Worm (Caenorhabditis elegans) whole organism, late embryonic: ENCODE results near the gene Y37D8A.2.

Experiments
- C08G9.2 ChIP-seq: sonication (generic microtip); optimal IDR thresholded peaks from 2 replicates; lab custom pipeline; 2016; ENCODE audit warnings: mild to moderate bottlenecking, missing genetic modification characterization, moderate library complexity, missing compliant biosample characterization
- C38D4.7 ChIP-seq: fragments of 200-800 bp; sonication (Bioruptor generic); optimal IDR thresholded peaks from 2 replicates; lab custom pipeline; 2018; ENCODE audit warnings: mild to moderate bottlenecking, missing genetic modification characterization, moderate library complexity, missing compliant biosample characterization
- F13H6.1 ChIP-seq: sonication (generic microtip); optimal IDR thresholded peaks from 2 replicates; lab custom pipeline; 2016; ENCODE audit warnings: missing genetic modification characterization, missing compliant biosample characterization
- K09A11.1 ChIP-seq: sonication (generic microtip); optimal IDR thresholded peaks from 2 replicates; lab custom pipeline; 2017; ENCODE audit warnings: antibody characterized with exemption, mild to moderate bottlenecking, missing genetic modification characterization, missing compliant biosample characterization; ENCODE audit not compliant: insufficient read depth
- Y22D7AL.16 ChIP-seq: sonication (generic microtip); optimal IDR thresholded peaks from 2 replicates; lab custom pipeline; 2016; ENCODE audit warnings: missing genetic modification characterization, missing compliant biosample characterization
- ahr-1 ChIP-seq: sonication (generic microtip); optimal IDR thresholded peaks from 2 replicates; lab custom pipeline; 2016; ENCODE audit warnings: missing genetic modification characterization, missing compliant biosample characterization
- ama-1 ChIP-seq: fragments of 150-350 bp; optimal IDR thresholded peaks from 2 replicates; lab custom pipeline; 2014
- ceh-14 ChIP-seq: sonication (generic microtip); optimal IDR thresholded peaks from 2 replicates; lab custom pipeline; 2016; ENCODE audit warnings: missing genotype, missing genetic modification characterization, missing compliant biosample characterization
- ceh-19 ChIP-seq: fragments of 200-800 bp; sonication (Bioruptor generic); optimal IDR thresholded peaks from 2 replicates; lab custom pipeline; 2018; ENCODE audit warnings: mild to moderate bottlenecking, missing genetic modification characterization, missing compliant biosample characterization
- ceh-2 ChIP-seq: sonication (generic microtip); optimal IDR thresholded peaks from 2 replicates; lab custom pipeline; 2016; ENCODE audit warnings: missing genotype, missing genetic modification characterization, missing compliant biosample characterization
- ceh-22 ChIP-seq: sonication (generic microtip); optimal IDR thresholded peaks from 2 replicates; lab custom pipeline; 2017; ENCODE audit warnings: missing biosample characterization, missing genetic modification characterization
- ceh-30 ChIP-seq: fragments of 150-350 bp; optimal IDR thresholded peaks from 2 replicates; lab custom pipeline; 2014; ENCODE audit warnings: missing biosample characterization, missing genetic modification characterization
- ceh-34 ChIP-seq: sonication (generic microtip); optimal IDR thresholded peaks from 2 replicates; lab custom pipeline; 2016; ENCODE audit warnings: mild to moderate bottlenecking, missing genetic modification characterization, missing compliant biosample characterization
- ceh-45 ChIP-seq: fragments of 200-800 bp; sonication (Bioruptor generic); IDR thresholded peaks from 2 replicates; pipeline ENCODE4 v1.3.6; 2022; ENCODE audit warnings: missing genetic modification reagents, missing genetic modification characterization, missing compliant biosample characterization
- ceh-48 ChIP-seq: sonication (generic microtip); optimal IDR thresholded peaks from 2 replicates; lab custom pipeline; 2016; ENCODE audit warnings: missing genetic modification characterization, inconsistent platforms, missing compliant biosample characterization
- ceh-6 ChIP-seq: fragments of 200-800 bp; sonication (Bioruptor generic); optimal IDR thresholded peaks from 2 replicates; lab custom pipeline; 2018; ENCODE audit warnings: mild to moderate bottlenecking, missing genetic modification characterization, missing compliant biosample characterization
- ceh-9 ChIP-seq: sonication (generic microtip); optimal IDR thresholded peaks from 2 replicates; lab custom pipeline; 2016; ENCODE audit warnings: mild to moderate bottlenecking, missing genetic modification characterization, inconsistent platforms, missing compliant biosample characterization
- che-1 ChIP-seq: sonication (generic microtip); optimal IDR thresholded peaks from 2 replicates; lab custom pipeline; 2016; ENCODE audit warnings: mild to moderate bottlenecking, missing genetic modification characterization, missing compliant biosample characterization
- dmd-4 ChIP-seq: sonication (generic microtip); optimal IDR thresholded peaks from 2 replicates; lab custom pipeline; 2016; ENCODE audit warnings: borderline replicate concordance, missing genetic modification characterization, missing compliant biosample characterization
- dve-1 ChIP-seq: sonication (generic microtip); optimal IDR thresholded peaks from 2 replicates; lab custom pipeline; 2017; ENCODE audit warnings: antibody characterized with exemption, mild to moderate bottlenecking, missing genetic modification characterization, missing compliant biosample characterization
- elt-2 ChIP-seq: sonication (generic microtip); optimal IDR thresholded peaks from 2 replicates; lab custom pipeline; 2016; ENCODE audit warnings: missing genetic modification reagents, missing genetic modification characterization, missing compliant biosample characterization
- elt-4 ChIP-seq: sonication (generic microtip); optimal IDR thresholded peaks from 2 replicates; lab custom pipeline; 2016; ENCODE audit warnings: missing genetic modification characterization, missing compliant biosample characterization
- eyg-1 ChIP-seq: sonication (generic microtip); optimal IDR thresholded peaks from 2 replicates; lab custom pipeline; 2016; ENCODE audit warnings: missing genotype, missing genetic modification characterization, missing compliant biosample characterization
- fax-1 ChIP-seq: sonication (generic microtip); optimal IDR thresholded peaks from 2 replicates; lab custom pipeline; 2016; ENCODE audit warnings: missing genotype, missing genetic modification characterization, missing compliant biosample characterization
- fkh-10 ChIP-seq: fragments of 150-350 bp; optimal IDR thresholded peaks from 2 replicates; lab custom pipeline; 2014; ENCODE audit warnings: missing biosample characterization, missing genetic modification reagents, missing genetic modification characterization
- hlh-15 ChIP-seq: sonication (generic microtip); optimal IDR thresholded peaks from 2 replicates; lab custom pipeline; 2016; ENCODE audit warnings: missing genetic modification characterization, missing compliant biosample characterization
- hlh-6 ChIP-seq: sonication (generic microtip); optimal IDR thresholded peaks from 2 replicates; lab custom pipeline; 2016; ENCODE audit warnings: missing genotype, missing genetic modification characterization, missing compliant biosample characterization
- nfya-1 ChIP-seq: sonication (generic microtip); optimal IDR thresholded peaks from 2 replicates; lab custom pipeline; 2017; ENCODE audit warnings: missing genetic modification characterization, mild to moderate bottlenecking, missing compliant biosample characterization, antibody characterized with exemption, moderate library complexity
- nhr-11 ChIP-seq: fragments of 150-350 bp; optimal IDR thresholded peaks from 2 replicates; lab custom pipeline; 2014; ENCODE audit warnings: missing biosample characterization, missing genetic modification characterization
- odd-2 ChIP-seq: sonication (generic microtip); optimal IDR thresholded peaks from 2 replicates; lab custom pipeline; 2017; ENCODE audit warnings: antibody characterized with exemption, mild to moderate bottlenecking, missing genetic modification characterization, missing compliant biosample characterization
- pat-9 ChIP-seq: fragments of 200-800 bp; sonication (Bioruptor generic); optimal IDR thresholded peaks from 2 replicates; lab custom pipeline; 2018; ENCODE audit warnings: mild to moderate bottlenecking, missing genetic modification characterization, moderate library complexity, missing compliant biosample characterization
- pax-1 ChIP-seq: fragments of 150-350 bp; optimal IDR thresholded peaks from 2 replicates; lab custom pipeline; 2014; ENCODE audit warnings: missing biosample characterization, missing genetic modification characterization
- pha-4 ChIP-seq: fragments of 150-350 bp; optimal IDR thresholded peaks from 2 replicates; lab custom pipeline; 2018; ENCODE audit warnings: missing biosample characterization, missing genetic modification reagents, missing genetic modification characterization
- pqm-1 ChIP-seq: sonication (generic microtip); optimal IDR thresholded peaks from 2 replicates; lab custom pipeline; 2016; ENCODE audit warnings: missing genetic modification characterization, missing compliant biosample characterization
- pros-1 ChIP-seq: fragments of 150-350 bp; optimal IDR thresholded peaks from 2 replicates; lab custom pipeline; 2014; ENCODE audit warnings: missing biosample characterization, missing genetic modification reagents, missing genetic modification characterization
- rnt-1 ChIP-seq: sonication (generic microtip); optimal IDR thresholded peaks from 2 replicates; lab custom pipeline; 2016; ENCODE audit warnings: missing genetic modification characterization, missing compliant biosample characterization
- sox-2 ChIP-seq: fragments of 200-800 bp; sonication (Bioruptor generic); IDR thresholded peaks from 2 replicates; pipeline ENCODE4 v1.3.6; 2022; ENCODE audit warnings: missing genetic modification reagents, missing genetic modification characterization, missing compliant biosample characterization
- tbx-2 ChIP-seq: sonication (generic microtip); optimal IDR thresholded peaks from 2 replicates; lab custom pipeline; 2016; ENCODE audit warnings: missing genetic modification characterization, missing compliant biosample characterization
- ttx-3 ChIP-seq: sonication (generic microtip); optimal IDR thresholded peaks from 2 replicates; lab custom pipeline; 2016; ENCODE audit warnings: missing genetic modification reagents, missing genetic modification characterization, missing compliant biosample characterization
- unc-3 ChIP-seq, 2 experiments: fragments of 200-800 bp in 1 of 2; sonication (Bioruptor generic) in 1 of 2; sonication (generic microtip) in 1 of 2; conservative IDR thresholded peaks in 1 of 2; optimal IDR thresholded peaks in 1 of 2; 2 replicates each; pipeline versions ENCODE4 v1.3.6 to Lab custom; 2016 to 2022; ENCODE audit warnings: missing compliant biosample characterization in 2 of 2, missing genetic modification characterization in 2 of 2, missing genetic modification reagents in 1 of 2
- unc-42 ChIP-seq: sonication (generic microtip); optimal IDR thresholded peaks from 2 replicates; lab custom pipeline; 2016; ENCODE audit warnings: missing genotype, missing genetic modification characterization, missing compliant biosample characterization
- zip-5 ChIP-seq: sonication (generic microtip); optimal IDR thresholded peaks from 2 replicates; lab custom pipeline; 2016; ENCODE audit warnings: missing genetic modification characterization, missing compliant biosample characterization

The Y37D8A.2 gene

DNA sequence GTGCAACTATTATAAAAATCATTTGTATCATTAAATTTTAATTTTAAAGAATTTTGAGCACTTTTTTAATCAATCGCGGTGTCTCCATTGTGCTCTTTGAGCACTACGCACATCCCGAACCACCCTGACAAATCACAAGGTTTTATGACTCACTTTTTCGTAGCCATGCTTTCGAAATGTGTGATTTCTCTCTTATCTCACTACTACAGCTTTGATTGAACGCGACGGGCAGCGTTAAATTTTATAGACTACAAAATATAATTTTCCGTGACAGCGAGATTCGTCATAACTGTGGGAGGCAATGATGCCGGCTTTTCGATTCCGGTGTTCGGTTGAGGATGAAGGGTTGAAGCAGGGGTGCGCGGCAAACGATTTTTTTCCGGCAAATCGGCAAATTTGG, 29.7 kb downstream of the Y37D8A.2 start:
- TF ChIP-seq ceh-48 (tag; lab: Kevin White, UChicago) (no peak), fkh-10 (GFP tag; lab: Kevin White, UChicago) (no peak), C08G9.2 (tag; lab: Kevin White, UChicago) (no peak), ceh-34 (tag; lab: Kevin White, UChicago) (no peak), pha-4 (no peak), ama-1 (lab: Kevin White, UChicago) (no peak), pros-1 (tag; lab: Kevin White, UChicago) (no peak), C38D4.7 (no peak), elt-2 (tag; lab: Kevin White, UChicago) (no peak), eyg-1 (tag; lab: Kevin White, UChicago) (no peak), ceh-6 (GFP tag; lab: Kevin White, UChicago) (no peak), K09A11.1 (tag; lab: Kevin White, UChicago) (no peak), nfya-1 (tag; lab: Kevin White, UChicago) (no peak), sox-2 (GFP tag; lab: Robert Waterston, UW) (no peak), pat-9 (no peak), fax-1 (tag; lab: Kevin White, UChicago) (no peak), che-1 (tag; lab: Kevin White, UChicago) (no peak)

DNA sequence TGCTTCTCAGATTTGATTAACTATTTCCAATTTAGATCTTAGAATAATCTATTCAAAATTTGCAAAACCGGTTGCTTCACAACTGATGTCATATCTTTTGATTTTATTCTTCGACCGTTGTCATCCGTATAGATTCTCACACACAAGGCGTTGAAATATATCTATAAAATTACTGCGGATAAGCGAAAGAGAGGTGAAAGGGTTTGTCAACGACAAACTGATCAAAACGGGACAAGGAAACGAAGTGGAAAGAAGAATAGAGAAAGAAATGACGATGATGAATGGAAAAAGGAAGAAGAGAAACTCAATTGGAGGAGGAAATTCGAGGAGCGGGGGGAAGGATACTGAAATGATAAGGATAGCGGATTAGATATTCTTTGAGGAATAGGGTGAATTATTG, 31.0 kb downstream of the Y37D8A.2 start:
- TF ChIP-seq ceh-2 (tag; lab: Kevin White, UChicago) = no peak
- TF ChIP-seq fax-1 (tag; lab: Kevin White, UChicago) = no peak
- no peak for TF ChIP-seq ama-1 (lab: Kevin White, UChicago)

DNA sequence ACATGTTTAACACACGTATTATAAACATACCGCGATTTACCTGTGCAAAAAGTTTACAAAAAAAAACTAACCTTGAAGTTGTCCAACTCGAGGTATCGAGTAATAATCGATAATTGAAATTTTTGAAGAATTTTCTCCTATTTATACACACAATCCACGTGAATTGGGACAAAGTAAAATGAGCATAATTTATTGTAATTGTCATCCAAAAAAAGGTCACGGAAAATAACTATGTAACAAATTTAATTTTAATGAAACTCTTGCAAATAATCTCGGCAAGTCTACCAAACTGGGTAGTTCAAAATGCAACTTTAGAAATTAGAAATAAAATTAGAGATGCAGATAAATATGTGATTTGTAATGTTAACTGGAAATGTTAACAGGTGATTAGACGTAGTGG, 35.4 kb downstream of the Y37D8A.2 start, which contains the start of gene Y37D8A.5:
TSS of gene Y37D8A.5 (minus strand) at position 101 of the 400 bp plus-strand sequence.
- TF ChIP-seq pat-9 = no peak
- TF ChIP-seq ceh-22 (tag; lab: Kevin White, UChicago) = no peak
- TF ChIP-seq rnt-1 (tag; lab: Kevin White, UChicago) = no peak
- no peak for TF ChIP-seq pha-4
- TF ChIP-seq ceh-30 (tag; lab: Kevin White, UChicago) = no peak
- TF ChIP-seq pqm-1 (tag; lab: Kevin White, UChicago) = no peak
- no peak for TF ChIP-seq hlh-6
- no peak for TF ChIP-seq ceh-6 (GFP tag; lab: Kevin White, UChicago)
- no peak for TF ChIP-seq ceh-45
- no peak for TF ChIP-seq ahr-1 (tag; lab: Kevin White, UChicago)
- no peak for TF ChIP-seq ceh-14 (tag; lab: Kevin White, UChicago)
- TF ChIP-seq unc-42 (tag; lab: Kevin White, UChicago) = no peak
- no peak for TF ChIP-seq ceh-9 (tag; lab: Kevin White, UChicago)
- TF ChIP-seq ttx-3 = no peak

DNA sequence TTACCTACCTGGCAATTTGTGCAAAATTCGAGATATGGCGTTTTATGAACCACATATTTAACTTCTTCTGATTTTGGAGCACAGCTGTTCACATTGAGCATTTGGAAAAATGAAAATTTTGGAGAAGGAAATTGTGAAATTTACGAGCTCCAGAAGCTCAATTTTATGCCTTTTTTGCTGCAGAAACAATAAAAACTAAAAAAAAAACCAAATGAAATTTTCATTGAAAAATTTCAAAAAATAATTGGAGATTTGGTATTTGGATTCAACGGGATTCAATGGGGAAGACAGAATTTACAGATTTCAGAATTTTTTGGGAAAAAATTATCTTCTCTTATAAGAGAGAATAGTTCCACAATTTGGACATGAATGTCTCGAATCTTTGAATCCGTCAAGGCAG, 36.6 kb downstream of the Y37D8A.2 start, which contains the start of gene Y37D8A.26:
TSS of gene Y37D8A.26 (minus strand) at position 101 of the 400 bp plus-strand sequence.
- no peak for TF ChIP-seq ceh-34 (tag; lab: Kevin White, UChicago)
- no peak for TF ChIP-seq C38D4.7
- TF ChIP-seq ceh-6 (GFP tag; lab: Kevin White, UChicago) = no peak
- TF ChIP-seq nhr-11 (tag; lab: Kevin White, UChicago) = no peak
- TF ChIP-seq zip-5 (tag; lab: Kevin White, UChicago) = no peak
- TF ChIP-seq ahr-1 (tag; lab: Kevin White, UChicago) = no peak
- TF ChIP-seq dve-1 = no peak
- no peak for TF ChIP-seq fkh-10 (GFP tag; lab: Kevin White, UChicago)
- TF ChIP-seq hlh-15 (tag; lab: Kevin White, UChicago) = no peak
- TF ChIP-seq ttx-3 = no peak
- TF ChIP-seq tbx-2 (tag; lab: Kevin White, UChicago) = no peak
- TF ChIP-seq ceh-19 = no peak
- no peak for TF ChIP-seq F13H6.1 (tag; lab: Kevin White, UChicago)
- no peak for TF ChIP-seq ceh-48 (tag; lab: Kevin White, UChicago)
- TF ChIP-seq unc-3 (GFP tag; conservative IDR thresholded peaks at IDR 0.05; lab: Robert Waterston, UW) = no peak
- TF ChIP-seq unc-3 (tag; optimal IDR thresholded peaks at IDR 0.05; lab: Kevin White, UChicago) = no peak
- no peak for TF ChIP-seq dmd-4 (tag; lab: Kevin White, UChicago)
- no peak for TF ChIP-seq pax-1 (tag; lab: Kevin White, UChicago)
- TF ChIP-seq odd-2 (tag; lab: Kevin White, UChicago) = no peak
- no peak for TF ChIP-seq Y22D7AL.16 (tag; lab: Kevin White, UChicago)
- TF ChIP-seq elt-4 (tag; lab: Kevin White, UChicago) = no peak
